Worm (Caenorhabditis elegans): ENCODE results near the gene rpl-42.
A peak's percentile ranks its signal among the peaks of the same experiment; 100 is the strongest.

Gene rpl-42

DNA sequence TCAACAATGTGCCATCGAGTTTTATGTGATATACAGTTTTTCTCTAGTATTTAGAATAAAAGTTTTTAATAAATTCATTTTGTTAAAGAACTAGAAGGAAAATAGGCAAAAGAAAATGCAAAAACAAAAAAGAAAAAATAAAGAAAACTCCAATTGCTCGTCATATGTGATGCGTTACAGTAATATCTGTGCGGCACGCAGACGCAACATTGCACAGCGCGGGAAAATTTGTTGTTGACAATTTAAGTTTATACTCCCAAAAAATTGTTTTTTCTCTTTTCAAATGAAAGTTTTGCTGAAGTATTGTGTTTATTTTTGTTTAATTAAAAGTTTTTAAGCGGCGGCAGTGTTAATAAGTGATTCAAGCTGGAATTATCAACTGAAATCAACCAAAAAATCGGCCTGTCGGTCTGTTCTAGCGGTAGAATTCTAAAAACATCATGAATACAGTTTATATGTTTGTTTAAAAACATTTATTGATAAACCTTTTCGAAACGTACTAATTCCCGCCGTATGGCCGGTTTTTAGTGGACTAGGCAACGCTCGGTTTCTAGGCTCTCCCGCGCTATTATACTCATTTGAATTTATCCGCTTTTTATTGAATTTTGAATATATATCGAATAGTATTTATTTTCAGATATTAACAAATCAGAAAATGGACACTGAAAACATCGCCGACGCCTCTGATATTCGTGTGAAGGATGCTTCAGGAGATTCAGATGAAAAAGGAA is 13.6 kb downstream of the rpl-42 start, which contains the start of gene nasp-1 (continued):
- TF ChIP-seq dox-1 (GFP tag; IDR thresholded peaks at IDR 0.05): peak; percentile 38; the same call in 1 of the 2 replicates
- no peak for TF ChIP-seq snpc-1.1 (tag; optimal IDR thresholded peaks at IDR 0.05; ENCODE audit: insufficient read depth)
- TF ChIP-seq ceh-79 (tag; optimal IDR thresholded peaks at IDR 0.05): no peak
- no peak for TF ChIP-seq F57C9.4 (tag; optimal IDR thresholded peaks at IDR 0.05)
- TF ChIP-seq Y53G8AR.9 (GFP tag; conservative IDR thresholded peaks at IDR 0.05): no peak
- no peak for TF ChIP-seq die-1 (tag; optimal IDR thresholded peaks at IDR 0.05)

ce11 chrII:11107828-11108227 is 15.3 kb downstream of the rpl-42 start, which contains the start of gene apc-17:
apc-17 (plus strand) TSS chrII:11108128.
- TF ChIP-seq D2030.7 (GFP tag; IDR thresholded peaks at IDR 0.05) (no peak), F49E8.2 (tag; optimal IDR thresholded peaks at IDR 0.05; ENCODE audit: insufficient read depth) (peak; percentile 22), let-607 (tag; optimal IDR thresholded peaks at IDR 0.05) (no peak), ceh-91 (GFP tag; IDR thresholded peaks at IDR 0.05) (no peak)

- TF ChIP-seq ceh-91 (GFP tag; IDR thresholded peaks at IDR 0.05) (no peak), chd-7 (tag; optimal IDR thresholded peaks at IDR 0.05) (no peak), Y79H2A.3 (GFP tag; conservative IDR thresholded peaks at IDR 0.05) (no peak), mcd-1 (GFP tag; IDR thresholded peaks at IDR 0.05) (no peak), lin-54 (GFP tag; optimal IDR thresholded peaks at IDR 0.05) (no peak), lag-1 (GFP tag; IDR thresholded peaks at IDR 0.05) (no peak), akir-1 (GFP tag; optimal IDR thresholded peaks at IDR 0.05) (no peak), B0035.1 (tag; optimal IDR thresholded peaks at IDR 0.05) (no peak), F52B5.7 (tag; optimal IDR thresholded peaks at IDR 0.05) (no peak), Y56A3A.18 (GFP tag; IDR thresholded peaks at IDR 0.05) (no peak)
Observed at ce11 chrII:11110419-11110818, 17.9 kb downstream of the rpl-42 start.

- no peak for TF ChIP-seq akir-1 (GFP tag; optimal IDR thresholded peaks at IDR 0.05)
- no peak for TF ChIP-seq ZK185.1 (tag; optimal IDR thresholded peaks at IDR 0.05; ENCODE audit: poor library complexity, severe bottlenecking)
- TF ChIP-seq unc-62 (GFP tag; optimal IDR thresholded peaks at IDR 0.05): no peak
- no peak for TF ChIP-seq madf-10 (tag; optimal IDR thresholded peaks at IDR 0.05)
- no peak for TF ChIP-seq ztf-18 (tag; optimal IDR thresholded peaks at IDR 0.05)
- TF ChIP-seq atf-7 (tag; optimal IDR thresholded peaks at IDR 0.05): no peak
- no peak for TF ChIP-seq tlf-1 (GFP tag; optimal IDR thresholded peaks at IDR 0.05)
- TF ChIP-seq sptf-2 (GFP tag; optimal IDR thresholded peaks at IDR 0.05): no peak
- no peak for TF ChIP-seq snpc-4 (GFP tag; optimal IDR thresholded peaks at IDR 0.05)
- no peak for TF ChIP-seq snpc-4 (tag; optimal IDR thresholded peaks at IDR 0.05)
- TF ChIP-seq Y95B8A.8 (GFP tag; IDR thresholded peaks at IDR 0.05): no peak
- no peak for TF ChIP-seq attf-5 (GFP tag; optimal IDR thresholded peaks at IDR 0.05)
- no peak for TF ChIP-seq mcd-1 (GFP tag; IDR thresholded peaks at IDR 0.05)
- no peak for TF ChIP-seq let-526 (GFP tag; IDR thresholded peaks at IDR 0.05)
- no peak for TF ChIP-seq mel-28 (tag; optimal IDR thresholded peaks at IDR 0.05; ENCODE audit: borderline replicate concordance)
- TF ChIP-seq repo-1 (tag; optimal IDR thresholded peaks at IDR 0.05): no peak
Observed at ce11 chrII:11111107-11111506, 18.6 kb downstream of the rpl-42 start, which contains the start of gene glb-4. glb-4 (minus strand) TSS chrII:11111207.

All from whole organism, young adult.